Fruit fly (Drosophila melanogaster) whole organism, embryonic: ENCODE measurements around the gene CG6304.

Experiments used
- BEAF-32 ChIP-seq: fragments of 200-800 bp; sonication (Bioruptor generic); optimal IDR thresholded peaks from 3 replicates; lab custom pipeline; 2017; ENCODE audit warnings: missing biosample characterization, missing genetic modification characterization, mild to moderate bottlenecking, moderate library complexity, missing genetic modification reagents
- CG13424 ChIP-seq: fragments of 200-800 bp; sonication (Bioruptor generic); optimal IDR thresholded peaks from 2 replicates; lab custom pipeline; 2019; ENCODE audit warnings: missing biosample characterization, mild to moderate bottlenecking, missing genetic modification characterization, moderate library complexity
- CG34376 ChIP-seq: fragments of 200-800 bp; sonication (Bioruptor generic); optimal IDR thresholded peaks from 2 replicates; lab custom pipeline; 2018; ENCODE audit warnings: missing biosample characterization, mild to moderate bottlenecking, missing genetic modification characterization
- CG8478 ChIP-seq: fragments of >200 bp; optimal IDR thresholded peaks from 2 replicates; lab custom pipeline; 2018
- HLH3B ChIP-seq: fragments of 200-800 bp; sonication (Bioruptor generic); IDR thresholded peaks from 2 replicates; pipeline ENCODE4 v1.3.6; 2022; ENCODE audit warnings: missing biosample characterization, missing genetic modification characterization
- esg ChIP-seq: fragments of 200-800 bp; sonication (Bioruptor generic); conservative IDR thresholded peaks from 2 replicates; pipeline ENCODE4 v1.3.6; 2022; ENCODE audit warnings: missing biosample characterization, missing genetic modification characterization
- slou ChIP-seq: fragments of 200-800 bp; sonication (Bioruptor generic); optimal IDR thresholded peaks from 3 replicates; lab custom pipeline; 2016; ENCODE audit warnings: missing biosample characterization, missing genetic modification characterization

dm6 chr2L:17041211-17041610 is 26.7 kb upstream of the CG6304 start:
- TF ChIP-seq HLH3B = no peak
- no peak for TF ChIP-seq esg (GFP tag; lab: Robert Waterston, UW)
- TF ChIP-seq BEAF-32 (GFP tag; lab: Kevin White, UChicago) = no peak
- TF ChIP-seq CG8478 (lab: Kevin White, UChicago) = no peak
- TF ChIP-seq slou (GFP tag; lab: Kevin White, UChicago) = no peak
- no peak for TF ChIP-seq CG13424 (tag; lab: Kevin White, UChicago)
- TF ChIP-seq CG34376 (GFP tag; lab: Kevin White, UChicago) = no peak
